Fruit fly (Drosophila melanogaster) whole organism, larva: ENCODE data around the gene CG42814.

ENCODE experiments used
- noc ChIP-seq: fragments of 200-800 bp; sonication (Bioruptor generic); optimal IDR thresholded peaks from 3 replicates; lab custom pipeline; 2019; ENCODE audit warnings: missing biosample characterization, mild to moderate bottlenecking, missing genetic modification characterization, moderate library complexity

CG42814 gene

DNA sequence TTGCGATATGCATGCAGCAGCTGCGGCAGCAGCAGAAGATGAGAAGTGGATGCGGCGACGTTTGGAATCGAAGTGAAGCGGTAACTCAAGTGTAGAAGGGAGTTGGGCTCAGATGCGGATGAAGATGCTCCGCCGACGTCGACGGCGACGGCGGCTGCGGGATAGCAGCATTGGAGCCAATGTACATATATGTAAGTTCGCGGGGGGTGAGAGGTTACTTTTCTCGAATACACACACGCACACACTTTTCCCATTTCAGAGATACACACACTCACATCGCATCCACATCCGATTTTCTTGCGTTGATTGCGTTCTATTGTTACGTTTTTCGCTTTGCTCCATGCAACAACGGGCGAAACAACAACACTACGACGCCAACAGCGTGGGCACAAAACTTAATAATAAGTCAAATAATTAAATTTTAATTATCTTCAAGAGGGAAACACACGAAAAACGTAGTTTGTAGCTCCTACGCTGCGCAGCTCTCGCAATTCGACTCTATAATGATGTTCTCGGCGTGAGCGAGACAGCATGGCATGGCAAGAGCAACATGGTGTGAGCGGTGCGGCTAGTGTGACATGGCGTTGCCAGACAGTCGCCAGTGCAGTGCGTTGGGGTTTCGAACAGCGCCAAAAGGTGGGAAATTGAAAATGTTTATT lies 15.6 kb upstream of the CG42814 start, which contains the start of gene CG18766:
Gene CG18766 (minus strand): TSS at position 508 of the 659 bp plus-strand sequence.
- TF ChIP-seq noc (tag; lab: Kevin White, UChicago): no peak

DNA sequence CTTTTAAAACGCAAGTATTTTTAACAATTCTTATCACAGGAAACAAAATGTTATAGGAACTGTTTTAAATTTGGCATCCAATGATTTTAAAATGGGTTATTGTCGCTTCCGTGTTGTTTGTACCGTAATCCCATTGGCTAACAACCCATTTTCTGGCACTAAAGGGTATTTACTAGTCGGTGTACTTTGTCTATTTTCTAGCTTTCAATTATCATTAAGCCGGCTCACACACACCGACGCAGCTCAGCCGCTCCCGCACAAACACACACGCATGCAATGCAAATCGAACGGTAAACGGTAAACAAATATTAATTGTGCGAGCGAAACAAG lies 15.1 kb upstream of the CG42814 start:
- no peak for TF ChIP-seq noc (tag; lab: Kevin White, UChicago)

- no peak for TF ChIP-seq noc (tag; lab: Kevin White, UChicago)
Measured at dm6 chr3R:27240967-27241366, 11.7 kb upstream of the CG42814 start, which contains the start of gene CG17991. TSS of gene CG17991 (plus strand) at chr3R:27241267.

- TF ChIP-seq noc (tag; lab: Kevin White, UChicago): no peak
Measured at dm6 chr3R:27238438-27239301, 9.4 kb upstream of the CG42814 start, which contains the start of the genes CG31064 and PolA2. TSS of gene CG31064 (minus strand) at chr3R:27239085. TSS of gene PolA2 (plus strand) at chr3R:27239163.

- TF ChIP-seq noc (tag; lab: Kevin White, UChicago): no peak
Measured at dm6 chr3R:27237980-27238379, 8.7 kb upstream of the CG42814 start.

- no peak for TF ChIP-seq noc (tag; lab: Kevin White, UChicago)
Measured at dm6 chr3R:27233398-27233797, 4.1 kb upstream of the CG42814 start, which contains the start of gene CG31068. TSS of gene CG31068 (plus strand) at chr3R:27233698.

- TF ChIP-seq noc (tag; lab: Kevin White, UChicago): no peak
Measured at dm6 chr3R:27228342-27228741, 926 bp downstream of the CG42814 start, which contains the start of gene CG42813. TSS of gene CG42813 (minus strand) at chr3R:27228561.

DNA sequence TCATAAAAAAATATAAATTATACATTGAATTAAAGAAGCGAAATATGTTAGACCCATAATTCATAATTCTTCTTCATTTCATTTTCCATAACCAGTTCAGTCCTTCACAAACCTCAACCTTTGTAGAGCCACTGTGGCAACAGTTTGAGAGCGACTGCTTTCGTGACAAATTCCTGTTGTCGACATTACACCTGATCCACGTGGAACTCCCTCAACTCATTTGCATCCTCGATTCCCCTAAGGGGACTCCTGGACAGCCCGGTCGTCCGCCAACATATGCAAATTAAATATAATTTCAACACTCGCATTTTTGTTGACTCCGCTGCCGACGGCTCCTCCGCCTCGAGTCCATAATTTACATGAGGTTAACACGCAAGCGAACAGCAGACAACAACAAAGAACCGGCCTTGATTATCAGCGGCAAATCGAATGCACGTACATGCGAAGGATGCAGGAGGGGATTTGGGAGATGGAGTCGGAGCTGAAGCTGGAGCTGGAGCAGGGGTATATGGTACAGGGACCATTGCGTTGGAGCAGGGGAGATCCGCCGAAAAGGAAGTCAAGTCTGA lies 3.1 kb downstream of the CG42814 start:
- no peak for TF ChIP-seq noc (tag; lab: Kevin White, UChicago)

dm6 chr3R:27225490-27225889 lies 3.8 kb downstream of the CG42814 start:
- TF ChIP-seq noc (tag; lab: Kevin White, UChicago): no peak

DNA sequence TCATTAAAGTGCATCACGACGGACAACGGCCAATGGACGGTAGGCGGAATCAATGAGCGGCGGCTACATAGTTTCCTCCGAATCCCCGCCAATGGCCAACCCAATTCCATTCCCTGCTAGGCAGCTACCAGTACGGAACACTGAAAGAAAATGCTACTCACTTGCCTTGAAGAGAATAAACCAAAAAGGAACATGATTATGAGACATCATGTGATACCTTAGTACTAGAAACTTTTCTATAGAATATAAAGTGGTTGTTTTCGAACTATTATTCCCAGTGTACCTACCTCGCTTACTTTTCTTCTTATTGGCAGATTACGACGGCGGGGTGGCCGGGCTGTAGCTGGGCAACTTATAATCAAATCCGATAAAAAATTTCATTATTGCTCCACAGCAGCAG lies 4.5 kb downstream of the CG42814 start:
- no peak for TF ChIP-seq noc (tag; lab: Kevin White, UChicago)

- no peak for TF ChIP-seq noc (tag; lab: Kevin White, UChicago)
Measured at dm6 chr3R:27223012-27223411, 6.3 kb downstream of the CG42814 start.

dm6 chr3R:27222013-27222673 lies 7.1 kb downstream of the CG42814 start:
- TF ChIP-seq noc (tag; lab: Kevin White, UChicago): no peak

dm6 chr3R:27220829-27221463 lies 8.3 kb downstream of the CG42814 start:
- no peak for TF ChIP-seq noc (tag; lab: Kevin White, UChicago)

DNA sequence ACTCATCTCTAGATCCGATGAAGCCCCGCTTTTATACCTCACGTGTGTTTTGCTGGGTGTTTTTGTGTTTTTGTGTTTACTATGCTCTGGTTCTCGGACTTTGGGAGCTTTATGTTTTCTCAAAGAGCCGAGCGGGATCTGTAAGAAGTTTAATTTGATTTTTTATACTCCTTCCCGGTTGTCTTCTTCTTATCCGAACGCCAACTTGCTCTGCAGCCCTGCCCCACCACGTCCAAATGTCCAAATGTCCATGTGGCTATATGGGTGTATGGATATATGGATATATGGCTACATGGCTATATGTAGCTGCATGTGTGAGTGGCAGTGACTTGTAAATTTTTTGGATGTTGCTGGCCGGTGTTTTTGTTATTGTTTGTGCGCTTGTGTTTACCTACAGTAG lies 10.5 kb downstream of the CG42814 start:
- TF ChIP-seq noc (tag; lab: Kevin White, UChicago): no peak

DNA sequence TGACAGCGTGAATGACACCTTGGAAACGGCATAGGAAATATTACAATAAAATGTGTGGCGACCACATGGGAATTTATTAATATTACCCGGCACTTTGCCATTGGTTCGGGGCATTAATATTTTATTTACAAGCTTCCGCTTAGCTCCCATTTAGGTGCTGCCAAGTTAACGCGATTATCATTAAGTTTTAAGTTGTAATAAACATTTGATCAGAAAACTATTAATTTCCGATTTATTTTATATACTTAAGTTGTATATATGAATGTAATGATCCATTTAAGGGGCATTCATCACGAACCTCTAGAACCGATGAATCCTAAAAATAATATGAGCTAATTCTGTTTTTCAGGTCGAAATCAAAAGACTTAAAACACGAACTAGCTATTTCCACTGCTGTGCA lies 11.0 kb downstream of the CG42814 start:
- no peak for TF ChIP-seq noc (tag; lab: Kevin White, UChicago)
